Worm (Caenorhabditis elegans) whole organism, L4 larva: ENCODE measurements around the gene rpoa-12.

ENCODE experiments used
- D1046.2 ChIP-seq: fragments of 200-800 bp; sonication (Bioruptor generic); IDR thresholded peaks from 2 replicates; pipeline ENCODE4 v1.3.6; 2022; ENCODE audit warnings: missing genetic modification characterization, missing compliant biosample characterization
- F10B5.3 ChIP-seq: sonication (generic microtip); optimal IDR thresholded peaks from 2 replicates; lab custom pipeline; 2016; ENCODE audit warnings: mild to moderate bottlenecking, missing genetic modification characterization, missing compliant biosample characterization
- F44E2.7 ChIP-seq: fragments of 200-800 bp; sonication (Bioruptor generic); IDR thresholded peaks from 2 replicates; pipeline ENCODE4 v2.1.2; 2022; ENCODE audit warnings: missing genetic modification characterization, missing compliant biosample characterization
- F49E8.2 ChIP-seq: sonication (generic microtip); optimal IDR thresholded peaks from 2 replicates; lab custom pipeline; 2016; ENCODE audit warnings: missing compliant biosample characterization, mild to moderate bottlenecking, missing genetic modification characterization, borderline replicate concordance
- Y105C5A.15 ChIP-seq: fragments of 200-800 bp; sonication (Bioruptor generic); IDR thresholded peaks from 2 replicates; pipeline ENCODE4 v1.3.6; 2022; ENCODE audit warnings: missing genetic modification characterization, missing compliant biosample characterization
- Y48G9A.11 ChIP-seq: fragments of 200-800 bp; sonication (Bioruptor generic); IDR thresholded peaks from 2 replicates; pipeline ENCODE4 v1.3.6; 2022; ENCODE audit warnings: missing genetic modification reagents, missing genetic modification characterization, missing compliant biosample characterization
- Y5F2A.4 ChIP-seq: fragments of 200-800 bp; sonication (Bioruptor generic); optimal IDR thresholded peaks from 2 replicates; lab custom pipeline; 2018; ENCODE audit warnings: mild to moderate bottlenecking, missing genetic modification characterization, missing compliant biosample characterization
- Y75B8A.6 ChIP-seq: fragments of 200-800 bp; sonication (Bioruptor generic); IDR thresholded peaks from 2 replicates; pipeline ENCODE4 v1.3.6; 2022; ENCODE audit warnings: missing genetic modification reagents, missing genetic modification characterization, missing compliant biosample characterization
- ZK337.2 ChIP-seq: fragments of 200-800 bp; sonication (Bioruptor generic); IDR thresholded peaks from 2 replicates; pipeline ENCODE4 v1.3.6; 2022; ENCODE audit warnings: missing genetic modification reagents, missing genetic modification characterization, missing compliant biosample characterization
- ZK546.5 ChIP-seq, 2 experiments: sonication (generic microtip); optimal IDR thresholded peaks; 2 replicates each; lab custom pipeline; 2017; ENCODE audit warnings: missing biosample characterization in 2 of 2, missing genetic modification characterization in 2 of 2
- aha-1 ChIP-seq: fragments of 150-350 bp; peaks from one replicate; lab custom pipeline; 2014; ENCODE audit warnings: missing biosample characterization, missing genetic modification characterization
- aly-2 ChIP-seq: sonication (generic microtip); optimal IDR thresholded peaks from 2 replicates; lab custom pipeline; 2018; ENCODE audit warnings: missing biosample characterization, missing genetic modification characterization
- ceh-28 ChIP-seq: fragments of 150-350 bp; optimal IDR thresholded peaks from 2 replicates; lab custom pipeline; 2014; ENCODE audit warnings: missing biosample characterization, missing genetic modification reagents, missing genetic modification characterization
- ceh-32 ChIP-seq: sonication (generic microtip); optimal IDR thresholded peaks from 2 replicates; lab custom pipeline; 2016; ENCODE audit warnings: mild to moderate bottlenecking, missing genetic modification characterization, missing compliant biosample characterization; ENCODE audit not compliant: poor library complexity
- ctbp-1 ChIP-seq: fragments of 200-800 bp; sonication (Bioruptor generic); IDR thresholded peaks from 2 replicates; pipeline ENCODE4 v1.3.6; 2022; ENCODE audit warnings: missing genetic modification reagents, missing genetic modification characterization, missing compliant biosample characterization
- daf-12 ChIP-seq: fragments of 150-350 bp; optimal IDR thresholded peaks from 2 replicates; lab custom pipeline; 2014; ENCODE audit warnings: missing biosample characterization, missing genetic modification reagents, missing genetic modification characterization
- daf-16 ChIP-seq, 3 experiments: sonication (generic microtip); optimal IDR thresholded peaks; 2 replicates each; lab custom pipeline; 2016 to 2017; ENCODE audit warnings: missing genetic modification characterization in 3 of 3, missing genetic modification reagents in 3 of 3, mild to moderate bottlenecking in 2 of 3, missing compliant biosample characterization in 2 of 3, missing biosample characterization in 1 of 3, moderate library complexity in 1 of 3
- daf-8 ChIP-seq: fragments of 200-800 bp; sonication (Bioruptor generic); IDR thresholded peaks from 2 replicates; pipeline ENCODE4 v1.3.6; 2022; ENCODE audit warnings: missing genetic modification characterization, missing compliant biosample characterization
- dmd-6 ChIP-seq: fragments of 200-800 bp; sonication (Bioruptor generic); IDR thresholded peaks from 2 replicates; pipeline ENCODE4 v1.3.6; 2022; ENCODE audit warnings: missing genetic modification reagents, missing genetic modification characterization, missing compliant biosample characterization
- duxl-1 ChIP-seq: sonication (generic microtip); optimal IDR thresholded peaks from 2 replicates; lab custom pipeline; 2016; ENCODE audit warnings: mild to moderate bottlenecking, missing genetic modification characterization, moderate library complexity, missing compliant biosample characterization; ENCODE audit not compliant: poor library complexity
- dve-1 ChIP-seq: sonication (generic microtip); optimal IDR thresholded peaks from 2 replicates; lab custom pipeline; 2017; ENCODE audit warnings: antibody characterized with exemption, mild to moderate bottlenecking, missing genetic modification characterization, missing compliant biosample characterization; ENCODE audit not compliant: insufficient read depth
- fos-1 ChIP-seq: fragments of 150-350 bp; optimal IDR thresholded peaks from 2 replicates; lab custom pipeline; 2014; ENCODE audit warnings: missing biosample characterization, missing genetic modification characterization
- gei-8 ChIP-seq: fragments of 200-800 bp; sonication (Bioruptor generic); optimal IDR thresholded peaks from 2 replicates; lab custom pipeline; 2018; ENCODE audit warnings: mild to moderate bottlenecking, missing genetic modification characterization, missing compliant biosample characterization
- hif-1 ChIP-seq, 2 experiments: sonication (generic microtip); optimal IDR thresholded peaks; 2 replicates each; lab custom pipeline; 2016 to 2017; ENCODE audit warnings: missing compliant biosample characterization in 2 of 2, missing genetic modification characterization in 2 of 2, missing genetic modification reagents in 2 of 2, missing genotype in 2 of 2, mild to moderate bottlenecking in 1 of 2
- jun-1 ChIP-seq: fragments of 150-350 bp; optimal IDR thresholded peaks from 2 replicates; lab custom pipeline; 2014; ENCODE audit warnings: missing biosample characterization, missing genetic modification reagents, missing genetic modification characterization
- lin-15B ChIP-seq: fragments of 150-350 bp; sonication (generic microtip); optimal IDR thresholded peaks from 3 replicates; lab custom pipeline; 2014; ENCODE audit warnings: missing biosample characterization, missing genetic modification characterization
- lin-29 ChIP-seq: fragments of 200-800 bp; sonication (Bioruptor generic); IDR thresholded peaks from 2 replicates; pipeline ENCODE4 v1.3.6; 2022; ENCODE audit warnings: missing genetic modification reagents, missing genetic modification characterization, missing compliant biosample characterization
- lin-38 ChIP-seq: fragments of 200-800 bp; sonication (Bioruptor generic); IDR thresholded peaks from 2 replicates; pipeline ENCODE4 v1.3.6; 2022; ENCODE audit warnings: missing genetic modification reagents, missing genetic modification characterization, missing compliant biosample characterization
- lsy-2 ChIP-seq, 2 experiments: fragments of 150-350 bp in 1 of 2; sonication (generic microtip) in 1 of 2; optimal IDR thresholded peaks; 2 replicates each; lab custom pipeline; 2014 to 2017; ENCODE audit warnings: missing biosample characterization in 2 of 2, missing genetic modification characterization in 2 of 2
- mdl-1 ChIP-seq, 2 experiments: fragments of 150-350 bp in 1 of 2; sonication (generic microtip) in 1 of 2; optimal IDR thresholded peaks; 2 replicates each; lab custom pipeline; 2014 to 2017; ENCODE audit warnings: missing biosample characterization in 2 of 2, missing genetic modification characterization in 2 of 2
- mes-2 ChIP-seq: sonication (generic microtip); optimal IDR thresholded peaks from 2 replicates; lab custom pipeline; 2016; ENCODE audit warnings: missing genotype, mild to moderate bottlenecking, missing genetic modification characterization, missing compliant biosample characterization; ENCODE audit not compliant: poor library complexity, severe bottlenecking
- mxl-3 ChIP-seq: fragments of 200-800 bp; sonication (Bioruptor generic); optimal IDR thresholded peaks from 2 replicates; lab custom pipeline; 2018; ENCODE audit warnings: mild to moderate bottlenecking, missing genetic modification characterization, missing compliant biosample characterization
- nhr-10 ChIP-seq: fragments of 150-350 bp; optimal IDR thresholded peaks from 2 replicates; lab custom pipeline; 2014; ENCODE audit warnings: missing biosample characterization, missing genetic modification characterization
- nhr-102 ChIP-seq: sonication (generic microtip); optimal IDR thresholded peaks from 2 replicates; lab custom pipeline; 2016; ENCODE audit warnings: mild to moderate bottlenecking, missing genetic modification characterization, moderate library complexity, missing compliant biosample characterization
- nhr-11 ChIP-seq: fragments of 150-350 bp; optimal IDR thresholded peaks from 2 replicates; lab custom pipeline; 2014; ENCODE audit warnings: missing biosample characterization, missing genetic modification characterization
- nhr-111 ChIP-seq: fragments of 200-800 bp; sonication (Bioruptor generic); optimal IDR thresholded peaks from 2 replicates; lab custom pipeline; 2018; ENCODE audit warnings: mild to moderate bottlenecking, missing genetic modification characterization, missing compliant biosample characterization
- nhr-28 ChIP-seq: fragments of 150-350 bp; optimal IDR thresholded peaks from 2 replicates; lab custom pipeline; 2014; ENCODE audit warnings: missing biosample characterization, missing genetic modification characterization
- nhr-41 ChIP-seq: fragments of 200-800 bp; sonication (Bioruptor generic); IDR thresholded peaks from 2 replicates; pipeline ENCODE4 v1.3.6; 2022; ENCODE audit warnings: missing genetic modification reagents, missing genetic modification characterization, missing compliant biosample characterization
- nhr-42 ChIP-seq: fragments of 200-800 bp; sonication (Bioruptor generic); IDR thresholded peaks from 2 replicates; pipeline ENCODE4 v1.3.6; 2022; ENCODE audit warnings: missing genetic modification characterization, missing compliant biosample characterization
- nhr-6 ChIP-seq: fragments of 150-350 bp; optimal IDR thresholded peaks from 2 replicates; lab custom pipeline; 2014; ENCODE audit warnings: missing biosample characterization, missing genetic modification characterization
- nhr-76 ChIP-seq: fragments of 150-350 bp; optimal IDR thresholded peaks from 2 replicates; lab custom pipeline; 2014; ENCODE audit warnings: missing biosample characterization, missing genetic modification characterization
- pha-4 ChIP-seq, 2 experiments: fragments of 150-350 bp in 1 of 2; fragments of 200-800 bp in 1 of 2; sonication (Bioruptor generic) in 1 of 2; IDR thresholded peaks in 1 of 2; optimal IDR thresholded peaks in 1 of 2; 2 replicates each; pipeline versions ENCODE4 v1.3.6 to Lab custom; 2014 to 2022; ENCODE audit warnings: missing genetic modification characterization in 2 of 2, missing genetic modification reagents in 2 of 2, missing biosample characterization in 1 of 2, missing compliant biosample characterization in 1 of 2
- rbr-2 ChIP-seq: sonication (generic microtip); optimal IDR thresholded peaks from 2 replicates; lab custom pipeline; 2016; ENCODE audit warnings: missing genotype, missing genetic modification characterization, missing compliant biosample characterization
- saeg-2 ChIP-seq: fragments of 200-800 bp; sonication (Bioruptor generic); IDR thresholded peaks from 2 replicates; pipeline ENCODE4 v1.3.6; 2022; ENCODE audit warnings: missing genetic modification reagents, missing genetic modification characterization, missing compliant biosample characterization
- sdz-12 ChIP-seq: fragments of 200-800 bp; sonication (Bioruptor generic); optimal IDR thresholded peaks from 2 replicates; lab custom pipeline; 2018; ENCODE audit warnings: mild to moderate bottlenecking, missing genetic modification characterization, missing compliant biosample characterization
- snpc-4 ChIP-seq: fragments of 150-350 bp; optimal IDR thresholded peaks from 2 replicates; lab custom pipeline; 2014; ENCODE audit warnings: missing biosample characterization, missing genetic modification characterization
- spr-3 ChIP-seq: fragments of 200-800 bp; sonication (Bioruptor generic); optimal IDR thresholded peaks from 2 replicates; lab custom pipeline; 2018; ENCODE audit warnings: mild to moderate bottlenecking, missing genetic modification characterization, missing compliant biosample characterization
- tra-1 ChIP-seq: fragments of 200-800 bp; sonication (Bioruptor generic); IDR thresholded peaks from 2 replicates; pipeline ENCODE4 v1.3.6; 2022; ENCODE audit warnings: missing genetic modification reagents, missing genetic modification characterization, missing compliant biosample characterization
- unc-39 ChIP-seq: sonication (generic microtip); optimal IDR thresholded peaks from 2 replicates; lab custom pipeline; 2017; ENCODE audit warnings: missing biosample characterization, missing genetic modification characterization
- zip-2 ChIP-seq: fragments of 150-350 bp; optimal IDR thresholded peaks from 2 replicates; lab custom pipeline; 2014; ENCODE audit warnings: missing biosample characterization, missing genetic modification characterization

Gene rpoa-12

DNA sequence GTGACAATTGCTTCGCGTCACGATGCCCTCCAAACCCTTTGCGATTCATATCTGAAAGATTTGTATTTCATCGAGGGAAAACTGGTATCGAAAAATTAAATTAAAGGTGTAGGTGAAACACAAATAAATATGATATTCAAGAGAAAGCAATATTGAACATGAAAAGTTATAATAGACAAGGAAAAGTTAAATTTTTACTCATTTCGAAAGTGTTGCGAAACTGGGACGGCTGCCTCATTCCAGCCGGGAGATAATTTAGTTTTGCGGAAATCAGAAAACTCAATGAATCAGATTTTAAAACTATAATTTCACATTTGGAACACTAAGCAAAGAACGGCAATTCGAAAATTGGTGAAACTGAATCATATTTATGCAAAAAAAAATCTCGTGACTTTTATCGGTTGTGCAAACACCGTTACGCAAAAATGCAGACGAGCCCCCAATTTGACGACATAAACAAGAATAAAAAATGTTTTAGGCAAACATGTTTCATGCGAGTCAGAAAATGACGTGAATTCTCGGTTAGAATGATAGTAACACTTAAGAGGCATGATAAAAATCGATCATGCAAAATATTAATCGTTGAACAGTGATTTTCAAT is 8.0 kb downstream of the rpoa-12 start, which contains the start of the genes nxf-1 and C15H11.11 (continued):
- no peak for TF ChIP-seq Y105C5A.15
- no peak for TF ChIP-seq pha-4 (GFP tag; IDR thresholded peaks at IDR 0.05; lab: Robert Waterston, UW)
- TF ChIP-seq pha-4 (tag; optimal IDR thresholded peaks at IDR 0.05; lab: Kevin White, UChicago) = no peak
- no peak for TF ChIP-seq saeg-2
- TF ChIP-seq ceh-28 (tag; lab: Kevin White, UChicago) = no peak
- 0 out of 2 replicates have a peak, but pooled peaks have one; percentile 43 for TF ChIP-seq tra-1 (GFP tag; lab: Robert Waterston, UW)
- TF ChIP-seq fos-1 (tag; lab: Kevin White, UChicago) = no peak
- peak; percentile 72 for TF ChIP-seq nhr-102 (tag; lab: Kevin White, UChicago)
- no peak for TF ChIP-seq nhr-111 (GFP tag; lab: Kevin White, UChicago)
- TF ChIP-seq jun-1 = no peak
- no peak for TF ChIP-seq Y5F2A.4 (GFP tag; lab: Kevin White, UChicago)
- no peak for TF ChIP-seq ceh-32
- no peak for TF ChIP-seq ctbp-1 (GFP tag; lab: Robert Waterston, UW)
- TF ChIP-seq snpc-4 (tag; lab: Kevin White, UChicago) = no peak
- TF ChIP-seq spr-3 (GFP tag; lab: Kevin White, UChicago) = no peak
- TF ChIP-seq zip-2 = no peak
- TF ChIP-seq nhr-28 (tag; lab: Kevin White, UChicago) = peak; percentile 50
- TF ChIP-seq daf-12 (tag; lab: Kevin White, UChicago) = no peak
- peak; percentile 76 for TF ChIP-seq mes-2 (tag; lab: Kevin White, UChicago)
- no peak for TF ChIP-seq nhr-41 (GFP tag; lab: Robert Waterston, UW)
- no peak for TF ChIP-seq lin-29
- no peak for TF ChIP-seq D1046.2 (GFP tag; lab: Robert Waterston, UW)
- no peak for TF ChIP-seq unc-39 (tag; lab: Kevin White, UChicago)
- TF ChIP-seq ZK546.5 (tag; optimal IDR thresholded peaks at IDR 0.05; lab: Kevin White, UChicago) = no peak
- peak; percentile 39 to 74 for TF ChIP-seq daf-16 (GFP tag; optimal IDR thresholded peaks at IDR 0.05; lab: Kevin White, UChicago)
- TF ChIP-seq daf-16 (tag; optimal IDR thresholded peaks at IDR 0.05; lab: Kevin White, UChicago) = peak; percentile 99
- TF ChIP-seq nhr-6 (tag; lab: Kevin White, UChicago) = peak; percentile 73
- no peak for TF ChIP-seq gei-8
- TF ChIP-seq F44E2.7 = no peak
- peak in 1 of 2 experiments; percentile 82 for TF ChIP-seq lsy-2 (tag; optimal IDR thresholded peaks at IDR 0.05; lab: Kevin White, UChicago)
- peak; percentile 14 for TF ChIP-seq rbr-2 (tag; lab: Kevin White, UChicago)
- peak in 1 of 2 experiments; percentile 71 for TF ChIP-seq mdl-1 (tag; optimal IDR thresholded peaks at IDR 0.05; lab: Kevin White, UChicago)
- TF ChIP-seq daf-8 (GFP tag; lab: Robert Waterston, UW) = no peak
- no peak for TF ChIP-seq nhr-10
- TF ChIP-seq aha-1 (tag; lab: Kevin White, UChicago) = no peak
- no peak for TF ChIP-seq aly-2 (tag; lab: Kevin White, UChicago)
- TF ChIP-seq lin-15B (tag; lab: Kevin White, UChicago) = no peak
- no peak for TF ChIP-seq nhr-11 (tag; lab: Kevin White, UChicago)
- TF ChIP-seq nhr-42 (GFP tag; lab: Robert Waterston, UW) = no peak
- no peak for TF ChIP-seq F10B5.3 (tag; lab: Kevin White, UChicago)
- no peak for TF ChIP-seq Y75B8A.6
- TF ChIP-seq F49E8.2 (tag; lab: Kevin White, UChicago) = no peak
- TF ChIP-seq hif-1 (tag; optimal IDR thresholded peaks at IDR 0.05; lab: Kevin White, UChicago) = peak in 1 of 2 experiments; percentile 49
- TF ChIP-seq mxl-3 (GFP tag; lab: Kevin White, UChicago) = peak; percentile 14
- no peak for TF ChIP-seq sdz-12 (GFP tag; lab: Kevin White, UChicago)
- TF ChIP-seq nhr-76 = no peak
- peak; percentile 81 for TF ChIP-seq dmd-6 (GFP tag; lab: Robert Waterston, UW)
- no peak for TF ChIP-seq ZK337.2 (GFP tag; lab: Robert Waterston, UW)
- TF ChIP-seq lin-38 (GFP tag; lab: Robert Waterston, UW) = peak; percentile 72
- TF ChIP-seq duxl-1 (tag; lab: Kevin White, UChicago) = peak; percentile 39
- TF ChIP-seq dve-1 = peak; percentile 80
- TF ChIP-seq Y48G9A.11 (GFP tag; lab: Robert Waterston, UW) = no peak
